Fruit fly (Drosophila melanogaster) whole organism, embryonic: Measurements from ENCODE around the gene CG2747.

Experiments
- Aef1 ChIP-seq: fragments of 200-800 bp; sonication (Bioruptor generic); IDR thresholded peaks from 3 replicates; pipeline ENCODE4 v1.3.6; 2022; ENCODE audit warnings: missing biosample characterization, missing genetic modification characterization
- Atf6 ChIP-seq: fragments of 200-800 bp; sonication (Bioruptor generic); IDR thresholded peaks from 2 replicates; pipeline ENCODE4 v1.3.6; 2022; ENCODE audit warnings: missing biosample characterization, missing genetic modification characterization
- CG11093 ChIP-seq: fragments of 200-800 bp; sonication (Bioruptor generic); IDR thresholded peaks from 3 replicates; pipeline ENCODE4 v1.3.6; 2022; ENCODE audit warnings: missing biosample characterization, missing genetic modification characterization
- CG11398 ChIP-seq: fragments of 200-800 bp; sonication (Bioruptor generic); optimal IDR thresholded peaks from 2 replicates; lab custom pipeline; 2016; ENCODE audit warnings: missing biosample characterization, missing genetic modification characterization
- CG12391 ChIP-seq: fragments of 200-800 bp; sonication (Bioruptor generic); optimal IDR thresholded peaks from 3 replicates; lab custom pipeline; 2018; ENCODE audit warnings: missing biosample characterization, mild to moderate bottlenecking, missing genetic modification characterization, moderate library complexity
- CG15479 ChIP-seq: fragments of 200-800 bp; sonication (Bioruptor generic); optimal IDR thresholded peaks from 3 replicates; lab custom pipeline; 2019; ENCODE audit warnings: missing biosample characterization, mild to moderate bottlenecking, missing genetic modification characterization, moderate library complexity
- CG17186 ChIP-seq: fragments of 200-800 bp; sonication (Bioruptor generic); optimal IDR thresholded peaks from 3 replicates; lab custom pipeline; 2017; ENCODE audit warnings: missing biosample characterization, missing genetic modification reagents, missing genetic modification characterization
- CG17385 ChIP-seq: fragments of 200-800 bp; sonication (Bioruptor generic); optimal IDR thresholded peaks from 3 replicates; lab custom pipeline; 2018; ENCODE audit warnings: missing biosample characterization, mild to moderate bottlenecking, missing genetic modification characterization
- CG1792 ChIP-seq: fragments of 200-800 bp; sonication (Bioruptor generic); optimal IDR thresholded peaks from 2 replicates; lab custom pipeline; 2016; ENCODE audit warnings: missing biosample characterization, missing genetic modification characterization
- CG2116 ChIP-seq: fragments of 200-800 bp; sonication (Bioruptor generic); optimal IDR thresholded peaks from 3 replicates; lab custom pipeline; 2018; ENCODE audit warnings: missing biosample characterization, mild to moderate bottlenecking, missing genetic modification characterization
- CG2199 ChIP-seq: fragments of 200-800 bp; sonication (Bioruptor generic); IDR thresholded peaks from 3 replicates; pipeline ENCODE4 v1.3.6; 2022; ENCODE audit warnings: missing biosample characterization, missing genetic modification characterization
- CG2712 ChIP-seq: fragments of 200-800 bp; optimal IDR thresholded peaks from 3 replicates; lab custom pipeline; 2019; ENCODE audit warnings: missing biosample characterization, mild to moderate bottlenecking, missing genetic modification characterization, moderate library complexity
- CG32532 ChIP-seq: fragments of 200-800 bp; sonication (Bioruptor generic); IDR thresholded peaks from 2 replicates; pipeline ENCODE4 v1.3.6; 2022; ENCODE audit warnings: missing biosample characterization, missing genetic modification characterization
- CG4617 ChIP-seq: fragments of 200-800 bp; sonication (Bioruptor generic); optimal IDR thresholded peaks from 3 replicates; lab custom pipeline; 2016; ENCODE audit warnings: missing biosample characterization, missing genetic modification characterization, borderline replicate concordance
- CG4820 ChIP-seq: fragments of 200-800 bp; sonication (Bioruptor generic); optimal IDR thresholded peaks from 3 replicates; lab custom pipeline; 2016; ENCODE audit warnings: missing biosample characterization, missing genetic modification characterization
- CG4854 ChIP-seq: fragments of 200-800 bp; sonication (Bioruptor generic); optimal IDR thresholded peaks from 2 replicates; lab custom pipeline; 2016; ENCODE audit warnings: missing biosample characterization, missing genetic modification characterization, inconsistent platforms
- CG6272 ChIP-seq: fragments of 200-800 bp; sonication (Bioruptor generic); IDR thresholded peaks from 2 replicates; pipeline ENCODE4 v1.3.6; 2022; ENCODE audit warnings: missing biosample characterization, missing genetic modification characterization
- CG7556 ChIP-seq: fragments of 200-800 bp; sonication (Bioruptor generic); optimal IDR thresholded peaks from 2 replicates; lab custom pipeline; 2017; ENCODE audit warnings: missing biosample characterization, mild to moderate bottlenecking, missing genetic modification characterization
- CG8478 ChIP-seq: fragments of >200 bp; optimal IDR thresholded peaks from 2 replicates; lab custom pipeline; 2018
- CG9797 ChIP-seq: fragments of 200-800 bp; sonication (Bioruptor generic); optimal IDR thresholded peaks from 3 replicates; lab custom pipeline; 2018; ENCODE audit warnings: missing biosample characterization, mild to moderate bottlenecking, missing genetic modification characterization
- CrebB ChIP-seq: fragments of 200-800 bp; sonication (Bioruptor generic); optimal IDR thresholded peaks from 3 replicates; lab custom pipeline; 2018; ENCODE audit warnings: missing biosample characterization, mild to moderate bottlenecking, missing genetic modification characterization
- Ets97D ChIP-seq: fragments of 200-800 bp; sonication (Bioruptor generic); optimal IDR thresholded peaks from 3 replicates; lab custom pipeline; 2016; ENCODE audit warnings: missing biosample characterization, missing genetic modification characterization
- Hmr ChIP-seq: fragments of 200-800 bp; sonication (Bioruptor generic); optimal IDR thresholded peaks from 3 replicates; lab custom pipeline; 2017; ENCODE audit warnings: mild to moderate bottlenecking, missing biosample characterization, missing genetic modification reagents, missing genetic modification characterization
- Hr39 ChIP-seq: fragments of >200 bp; optimal IDR thresholded peaks from 2 replicates; lab custom pipeline; 2017
- MESR4 ChIP-seq: fragments of 200-800 bp; sonication (Bioruptor generic); optimal IDR thresholded peaks from 2 replicates; lab custom pipeline; 2018; ENCODE audit warnings: missing biosample characterization, mild to moderate bottlenecking, missing genetic modification characterization, moderate library complexity
- aop ChIP-seq: fragments of 200-800 bp; sonication (Bioruptor generic); IDR thresholded peaks from 2 replicates; pipeline ENCODE4 v1.3.6; 2022; ENCODE audit warnings: missing biosample characterization, missing genetic modification characterization
- ase ChIP-seq: fragments of 200-800 bp; sonication (Bioruptor generic); IDR thresholded peaks from 3 replicates; pipeline ENCODE4 v1.3.6; 2022; ENCODE audit warnings: missing biosample characterization, missing genetic modification characterization
- bab2 ChIP-seq: fragments of 200-800 bp; sonication (Bioruptor generic); optimal IDR thresholded peaks from 2 replicates; lab custom pipeline; 2016; ENCODE audit warnings: missing biosample characterization, missing genetic modification characterization
- bcd ChIP-seq: fragments of 200-800 bp; sonication (Bioruptor generic); optimal IDR thresholded peaks from 2 replicates; lab custom pipeline; 2017; ENCODE audit warnings: missing biosample characterization, mild to moderate bottlenecking, missing genetic modification characterization
- cas ChIP-seq: fragments of 200-800 bp; sonication (Bioruptor generic); IDR thresholded peaks from 2 replicates; pipeline ENCODE4 v1.3.6; 2022; ENCODE audit warnings: missing biosample characterization, missing genetic modification characterization
- chm ChIP-seq: fragments of 200-800 bp; sonication (Bioruptor generic); IDR thresholded peaks from 2 replicates; pipeline ENCODE4 v1.3.6; 2022; ENCODE audit warnings: missing biosample characterization, missing genetic modification characterization
- danr ChIP-seq: fragments of 200-800 bp; sonication (Bioruptor generic); IDR thresholded peaks from 2 replicates; pipeline ENCODE4 v1.3.6; 2022; ENCODE audit warnings: missing biosample characterization, missing genetic modification characterization
- dpn ChIP-seq, 2 experiments: fragments of 200-800 bp; sonication (Bioruptor generic); optimal IDR thresholded peaks; 3 replicates each; lab custom pipeline; 2016; ENCODE audit warnings: missing biosample characterization in 2 of 2, missing genetic modification characterization in 2 of 2
- fd3F ChIP-seq: fragments of 200-800 bp; sonication (Bioruptor generic); optimal IDR thresholded peaks from 2 replicates; lab custom pipeline; 2018; ENCODE audit warnings: missing biosample characterization, mild to moderate bottlenecking, missing genetic modification characterization, moderate library complexity
- gcm ChIP-seq: fragments of 200-800 bp; sonication (Bioruptor generic); optimal IDR thresholded peaks from 2 replicates; lab custom pipeline; 2019; ENCODE audit warnings: missing biosample characterization, mild to moderate bottlenecking, missing genetic modification characterization, moderate library complexity
- grau ChIP-seq: fragments of 200-800 bp; optimal IDR thresholded peaks from 3 replicates; lab custom pipeline; 2019; ENCODE audit warnings: missing biosample characterization, mild to moderate bottlenecking, missing genetic modification characterization, moderate library complexity
- kni ChIP-seq: fragments of 200-800 bp; sonication (Bioruptor generic); optimal IDR thresholded peaks from 3 replicates; lab custom pipeline; 2017; ENCODE audit warnings: mild to moderate bottlenecking, missing biosample characterization, missing genetic modification reagents, missing genetic modification characterization
- mirr ChIP-seq: fragments of 200-800 bp; sonication (Bioruptor generic); optimal IDR thresholded peaks from 3 replicates; lab custom pipeline; 2018; ENCODE audit warnings: missing biosample characterization, mild to moderate bottlenecking, missing genetic modification characterization
- nerfin-2 ChIP-seq: fragments of 200-800 bp; sonication (Bioruptor generic); IDR thresholded peaks from 2 replicates; pipeline ENCODE4 v1.3.6; 2022; ENCODE audit warnings: missing biosample characterization, missing genetic modification characterization; ENCODE audit not compliant: partially characterized antibody
- pb ChIP-seq: fragments of 200-800 bp; sonication (Bioruptor generic); optimal IDR thresholded peaks from 3 replicates; lab custom pipeline; 2016; ENCODE audit warnings: missing biosample characterization, missing genetic modification characterization
- run ChIP-seq: fragments of 200-800 bp; sonication (Bioruptor generic); optimal IDR thresholded peaks from 3 replicates; lab custom pipeline; 2018; ENCODE audit warnings: missing biosample characterization, mild to moderate bottlenecking, missing genetic modification characterization
- sens ChIP-seq: fragments of 200-800 bp; sonication (Bioruptor generic); peaks from one replicate; lab custom pipeline; 2016; ENCODE audit warnings: missing biosample characterization, missing genetic modification characterization
- sug ChIP-seq: fragments of 200-800 bp; optimal IDR thresholded peaks from 2 replicates; lab custom pipeline; 2019; ENCODE audit warnings: missing biosample characterization, mild to moderate bottlenecking, missing genetic modification characterization, moderate library complexity
- tgo ChIP-seq: fragments of 200-800 bp; sonication (Bioruptor generic); IDR thresholded peaks from 3 replicates; pipeline ENCODE4 v1.3.6; 2022; ENCODE audit warnings: missing biosample characterization, missing genetic modification characterization
- tx ChIP-seq: fragments of 200-800 bp; sonication (Bioruptor generic); optimal IDR thresholded peaks from 2 replicates; lab custom pipeline; 2016; ENCODE audit warnings: missing biosample characterization, missing genetic modification characterization
- unpg ChIP-seq: fragments of 200-800 bp; sonication (Bioruptor generic); optimal IDR thresholded peaks from 3 replicates; lab custom pipeline; 2018; ENCODE audit warnings: missing biosample characterization, mild to moderate bottlenecking, missing genetic modification characterization, moderate library complexity
- vfl ChIP-seq: fragments of 200-800 bp; sonication (Bioruptor generic); optimal IDR thresholded peaks from 2 replicates; lab custom pipeline; 2016; ENCODE audit warnings: missing biosample characterization, missing genetic modification characterization
- vnd ChIP-seq: fragments of 200-800 bp; sonication (Bioruptor generic); IDR thresholded peaks from 3 replicates; pipeline ENCODE4 v1.3.6; 2022; ENCODE audit warnings: missing biosample characterization, missing genetic modification characterization; ENCODE audit not compliant: partially characterized antibody
- wor ChIP-seq: fragments of 200-800 bp; sonication (Bioruptor generic); IDR thresholded peaks from 2 replicates; pipeline ENCODE4 v1.3.6; 2022; ENCODE audit warnings: missing biosample characterization, missing genetic modification characterization
- yki ChIP-seq: fragments of >200 bp; optimal IDR thresholded peaks from 3 replicates; lab custom pipeline; 2018

The CG2747 gene

DNA sequence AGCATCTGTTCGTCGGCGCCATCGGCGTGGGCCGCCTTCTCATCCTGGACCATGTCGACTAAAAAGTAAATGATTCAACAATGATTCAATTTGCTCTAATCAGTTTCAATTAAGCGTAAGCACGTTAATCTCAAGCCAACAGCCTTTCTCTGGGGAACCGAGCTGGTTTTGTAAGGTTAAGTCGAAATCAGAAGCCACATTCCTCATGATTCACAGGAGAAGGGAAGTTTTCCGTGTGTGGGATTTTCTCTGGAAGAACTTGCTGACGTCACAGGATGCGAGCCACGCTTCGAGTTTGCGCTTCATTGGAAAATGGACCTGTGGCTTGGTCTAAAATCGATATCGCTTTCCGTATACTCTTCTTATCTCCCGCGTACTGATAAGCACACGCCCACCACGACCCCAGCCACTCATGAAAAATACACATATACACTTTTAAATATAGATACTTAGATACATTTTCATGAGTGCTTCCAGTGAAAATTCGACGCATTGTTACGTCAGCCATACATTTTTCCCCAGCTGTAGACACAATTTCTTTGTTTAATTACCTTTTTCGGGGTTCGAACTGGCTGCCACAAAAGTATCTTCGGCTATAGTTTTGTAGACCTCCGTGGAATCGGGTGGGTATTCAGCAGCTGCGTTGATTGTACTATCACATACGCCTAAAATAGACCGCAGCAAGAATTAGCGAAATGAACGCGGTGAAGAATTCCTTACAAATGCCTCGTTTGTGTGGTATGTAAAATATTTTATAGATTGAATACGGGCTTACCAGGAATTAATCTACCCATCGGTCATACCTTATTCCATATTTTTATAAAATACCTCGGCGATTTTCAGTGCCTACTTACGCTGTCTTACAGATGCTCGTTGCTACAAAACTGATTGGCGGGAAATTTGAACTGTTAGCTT, 53.3 kb downstream of the CG2747 start (continued):
- TF ChIP-seq CG1792 (GFP tag; lab: Kevin White, UChicago), result no peak
- TF ChIP-seq CG11398 (GFP tag; lab: Kevin White, UChicago), result peak; percentile 9
- peak; percentile 42 for TF ChIP-seq gcm (GFP tag; lab: Kevin White, UChicago)
- peak; percentile 3 for TF ChIP-seq pb (GFP tag; lab: Kevin White, UChicago)
- no peak; the same call in 1 of the 2 replicates for TF ChIP-seq chm (GFP tag; lab: Robert Waterston, UW)
- TF ChIP-seq vnd (GFP tag; lab: Robert Waterston, UW), result no peak
- no peak for TF ChIP-seq yki
- no peak for TF ChIP-seq bab2 (GFP tag; lab: Kevin White, UChicago)
- TF ChIP-seq CG7556 (GFP tag; lab: Kevin White, UChicago), result no peak
- TF ChIP-seq Hr39, result no peak
- peak; percentile 39 for TF ChIP-seq CG17186 (GFP tag; lab: Kevin White, UChicago)
- TF ChIP-seq CG12391 (tag; lab: Kevin White, UChicago), result peak; percentile 25
- TF ChIP-seq tx (GFP tag; lab: Kevin White, UChicago), result peak; percentile 42
- peak; percentile 62 for TF ChIP-seq sug
- peak; percentile 41 for TF ChIP-seq mirr (GFP tag; lab: Kevin White, UChicago)
- TF ChIP-seq wor, result no peak
- TF ChIP-seq CG8478 (lab: Kevin White, UChicago), result no peak
- peak; percentile 46 for TF ChIP-seq grau
- TF ChIP-seq fd3F (GFP tag; lab: Kevin White, UChicago), result no peak
- peak; percentile 94 for TF ChIP-seq MESR4 (GFP tag; lab: Kevin White, UChicago)
- TF ChIP-seq kni (GFP tag; lab: Kevin White, UChicago), result peak; percentile 57
- no peak for TF ChIP-seq CG11093 (GFP tag; lab: Robert Waterston, UW)
- TF ChIP-seq CG4617 (GFP tag; lab: Kevin White, UChicago), result peak; percentile 41
- TF ChIP-seq sens (GFP tag; lab: Kevin White, UChicago), result no peak
- no peak for TF ChIP-seq danr (GFP tag; lab: Robert Waterston, UW)
- no peak for TF ChIP-seq CrebB (tag; lab: Kevin White, UChicago)
- peak; percentile 22 for TF ChIP-seq unpg (GFP tag; lab: Kevin White, UChicago)
- TF ChIP-seq CG15479 (GFP tag; lab: Kevin White, UChicago), result no peak
- TF ChIP-seq nerfin-2 (GFP tag; lab: Robert Waterston, UW), result no peak
- TF ChIP-seq vfl (GFP tag; lab: Kevin White, UChicago), result no peak
- peak; percentile 26 for TF ChIP-seq CG2116 (GFP tag; lab: Kevin White, UChicago)
- no peak for TF ChIP-seq CG4854
- TF ChIP-seq Hmr (GFP tag; lab: Kevin White, UChicago), result peak; percentile 62
- TF ChIP-seq bcd (GFP tag; lab: Kevin White, UChicago), result peak; percentile 75
- peak; percentile 10 for TF ChIP-seq CG4820 (GFP tag; lab: Kevin White, UChicago)
- peak; percentile 43 for TF ChIP-seq Ets97D (GFP tag; lab: Kevin White, UChicago)
- no peak; the same call in 2 of the 3 replicates for TF ChIP-seq tgo (GFP tag; lab: Robert Waterston, UW)
- 0 out of 2 replicates have a peak, but pooled peaks have one; percentile 35 for TF ChIP-seq Atf6 (GFP tag; lab: Robert Waterston, UW)
- TF ChIP-seq dpn (GFP tag; optimal IDR thresholded peaks at IDR 0.05; lab: Kevin White, UChicago), result peak in 1 of 2 experiments; percentile 9
- peak; percentile 98 for TF ChIP-seq CG9797 (GFP tag; lab: Kevin White, UChicago)
- TF ChIP-seq CG32532, result 0 out of 2 replicates have a peak, but pooled peaks have one; percentile 26
- TF ChIP-seq CG2712 (tag; lab: Kevin White, UChicago), result peak; percentile 67
- no peak for TF ChIP-seq ase (GFP tag; lab: Robert Waterston, UW)
- no peak for TF ChIP-seq CG6272 (GFP tag; lab: Robert Waterston, UW)
- TF ChIP-seq Aef1 (GFP tag; lab: Robert Waterston, UW), result no peak
- no peak for TF ChIP-seq aop (GFP tag; lab: Robert Waterston, UW)
- no peak for TF ChIP-seq cas (GFP tag; lab: Robert Waterston, UW)
- TF ChIP-seq run (tag; lab: Kevin White, UChicago), result no peak
- peak; percentile 79; the same call in 2 of the 3 replicates for TF ChIP-seq CG2199
- TF ChIP-seq CG17385 (GFP tag; lab: Kevin White, UChicago), result peak; percentile 33
